Worm (Caenorhabditis elegans) whole organism, L1 larva: ENCODE results near the gene srt-50.
"Not testable (repeated sequence)": the region's sequence is repeated elsewhere in the genome, so short reads cannot be mapped to it uniquely, and the experiment has no call there.

ENCODE experiments used
- C04F5.9 ChIP-seq: sonication (generic microtip); optimal IDR thresholded peaks from 2 replicates; lab custom pipeline; 2016; ENCODE audit warnings: missing genetic modification characterization, missing compliant biosample characterization
- F16B12.6 ChIP-seq: fragments of 150-350 bp; optimal IDR thresholded peaks from 2 replicates; lab custom pipeline; 2014; ENCODE audit warnings: missing biosample characterization, missing genetic modification characterization
- aly-2 ChIP-seq: fragments of 150-350 bp; optimal IDR thresholded peaks from 2 replicates; lab custom pipeline; 2014; ENCODE audit warnings: missing biosample characterization, missing genetic modification characterization
- blmp-1 ChIP-seq: fragments of 150-350 bp; optimal IDR thresholded peaks from 2 replicates; lab custom pipeline; 2014; ENCODE audit warnings: missing biosample characterization, missing genetic modification characterization
- ceh-8 ChIP-seq: fragments of 200-800 bp; sonication (Bioruptor generic); optimal IDR thresholded peaks from 2 replicates; lab custom pipeline; 2018; ENCODE audit warnings: mild to moderate bottlenecking, missing genetic modification characterization, moderate library complexity, missing compliant biosample characterization
- ceh-88 ChIP-seq: fragments of 200-800 bp; sonication (Bioruptor generic); IDR thresholded peaks from 2 replicates; pipeline ENCODE4 v1.3.6; 2022; ENCODE audit warnings: missing genetic modification characterization, missing compliant biosample characterization
- ces-1 ChIP-seq: fragments of 150-350 bp; optimal IDR thresholded peaks from 2 replicates; lab custom pipeline; 2014; ENCODE audit warnings: missing biosample characterization, missing genetic modification reagents, missing genetic modification characterization
- dpl-1 ChIP-seq, 3 experiments: fragments of 150-350 bp in 2 of 3; sonication (generic microtip) in 1 of 3; optimal IDR thresholded peaks; 2 replicates each; lab custom pipeline; 2014 to 2017; ENCODE audit warnings: missing biosample characterization in 3 of 3, missing genetic modification characterization in 3 of 3, missing genetic modification reagents in 3 of 3
- ets-5 ChIP-seq: fragments of 200-800 bp; sonication (Bioruptor generic); IDR thresholded peaks from 2 replicates; pipeline ENCODE4 v1.3.6; 2022; ENCODE audit warnings: missing genetic modification characterization, missing compliant biosample characterization
- fkh-10 ChIP-seq: sonication (generic microtip); optimal IDR thresholded peaks from 2 replicates; lab custom pipeline; 2017; ENCODE audit warnings: missing biosample characterization, missing genetic modification reagents, missing genetic modification characterization
- fkh-8 ChIP-seq: sonication (generic microtip); optimal IDR thresholded peaks from 2 replicates; lab custom pipeline; 2016; ENCODE audit warnings: mild to moderate bottlenecking, missing genetic modification characterization, missing compliant biosample characterization
- hpl-2 ChIP-seq: fragments of 150-350 bp; optimal IDR thresholded peaks from 2 replicates; lab custom pipeline; 2014; ENCODE audit warnings: missing biosample characterization, missing genetic modification reagents, missing genetic modification characterization
- lin-14 ChIP-seq: fragments of 200-800 bp; sonication (Bioruptor generic); optimal IDR thresholded peaks from 2 replicates; lab custom pipeline; 2018; ENCODE audit warnings: mild to moderate bottlenecking, missing genetic modification characterization, moderate library complexity, missing compliant biosample characterization
- lin-35 ChIP-seq, 2 experiments: fragments of 150-350 bp; optimal IDR thresholded peaks; 2 replicates each; lab custom pipeline; 2014; ENCODE audit warnings: missing biosample characterization in 2 of 2, missing genetic modification characterization in 2 of 2, missing genetic modification reagents in 2 of 2
- lin-39 ChIP-seq: fragments of 150-350 bp; optimal IDR thresholded peaks from 2 replicates; lab custom pipeline; 2014; ENCODE audit warnings: missing biosample characterization, missing genetic modification reagents, missing genetic modification characterization
- mab-9 ChIP-seq: fragments of 200-800 bp; sonication (Bioruptor generic); IDR thresholded peaks from 2 replicates; pipeline ENCODE4 v1.3.6; 2022; ENCODE audit warnings: missing genetic modification reagents, missing genetic modification characterization, missing compliant biosample characterization
- nhr-71 ChIP-seq: sonication (generic microtip); optimal IDR thresholded peaks from 2 replicates; lab custom pipeline; 2016; ENCODE audit warnings: mild to moderate bottlenecking, missing genetic modification characterization, moderate library complexity, missing compliant biosample characterization
- nhr-84 ChIP-seq: sonication (generic microtip); optimal IDR thresholded peaks from 2 replicates; lab custom pipeline; 2017; ENCODE audit warnings: missing biosample characterization, missing genetic modification characterization
- nhr-90 ChIP-seq: sonication (generic microtip); optimal IDR thresholded peaks from 2 replicates; lab custom pipeline; 2016; ENCODE audit warnings: mild to moderate bottlenecking, missing genetic modification characterization, missing compliant biosample characterization; ENCODE audit not compliant: poor library complexity
- pax-3 ChIP-seq: fragments of 200-800 bp; sonication (Bioruptor generic); optimal IDR thresholded peaks from 2 replicates; lab custom pipeline; 2018; ENCODE audit warnings: mild to moderate bottlenecking, missing genetic modification characterization, moderate library complexity, missing compliant biosample characterization
- rnt-1 ChIP-seq: sonication (generic microtip); optimal IDR thresholded peaks from 2 replicates; lab custom pipeline; 2016; ENCODE audit warnings: mild to moderate bottlenecking, missing genetic modification characterization, moderate library complexity, missing compliant biosample characterization
- skn-1 ChIP-seq: fragments of 150-350 bp; optimal IDR thresholded peaks from 2 replicates; lab custom pipeline; 2014; ENCODE audit warnings: missing biosample characterization, missing genetic modification characterization
- snu-23 ChIP-seq: sonication (generic microtip); optimal IDR thresholded peaks from 2 replicates; lab custom pipeline; 2016; ENCODE audit warnings: missing genetic modification characterization, missing compliant biosample characterization
- sup-37 ChIP-seq: fragments of 200-800 bp; sonication (Bioruptor generic); optimal IDR thresholded peaks from 2 replicates; lab custom pipeline; 2018; ENCODE audit warnings: mild to moderate bottlenecking, missing genetic modification characterization, missing compliant biosample characterization
- swsn-7 ChIP-seq: sonication (generic microtip); optimal IDR thresholded peaks from 2 replicates; lab custom pipeline; 2016; ENCODE audit warnings: missing genetic modification characterization, missing compliant biosample characterization
- unc-62 ChIP-seq: fragments of 150-350 bp; optimal IDR thresholded peaks from 2 replicates; lab custom pipeline; 2014; ENCODE audit warnings: missing biosample characterization, missing genetic modification reagents, missing genetic modification characterization
- unc-98 ChIP-seq: fragments of 200-800 bp; sonication (Bioruptor generic); IDR thresholded peaks from 2 replicates; pipeline ENCODE4 v1.3.6; 2022; ENCODE audit warnings: missing genetic modification characterization, missing compliant biosample characterization
- ztf-4 ChIP-seq: fragments of 150-350 bp; optimal IDR thresholded peaks from 2 replicates; lab custom pipeline; 2014; ENCODE audit warnings: missing biosample characterization, missing genetic modification characterization

The srt-50 gene

DNA sequence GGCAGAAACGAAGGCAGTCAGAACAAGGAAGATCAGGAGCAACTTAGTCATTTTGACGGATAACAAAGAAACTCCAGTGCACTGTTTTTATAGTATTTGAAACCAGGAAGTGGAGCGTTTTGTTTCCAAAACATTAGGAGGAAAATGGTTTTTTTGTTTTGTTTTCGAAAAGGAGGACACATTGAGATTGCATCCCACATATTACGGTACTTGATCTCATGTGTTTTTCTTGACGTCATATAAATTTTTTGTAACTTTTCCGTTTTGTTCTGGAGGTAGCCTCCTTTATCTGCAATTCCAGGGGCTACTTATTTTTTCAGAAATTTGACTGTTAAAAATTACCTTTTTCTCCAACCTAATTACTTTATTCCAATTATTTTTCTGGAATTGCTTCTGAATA, 53.2 kb downstream of the srt-50 start, which contains the start of gene M199.9:
Gene M199.9, minus strand, starts transcription at position 101 of the 400 bp plus-strand sequence.
- no peak for TF ChIP-seq lin-35 (GFP tag; optimal IDR thresholded peaks at IDR 0.05; lab: Kevin White, UChicago)
- no peak for TF ChIP-seq rnt-1 (tag; lab: Kevin White, UChicago)
- no peak for TF ChIP-seq sup-37 (GFP tag; lab: Kevin White, UChicago)
- no peak for TF ChIP-seq ceh-88 (GFP tag; lab: Robert Waterston, UW)
- TF ChIP-seq nhr-84 (tag; lab: Kevin White, UChicago): no peak
- no peak for TF ChIP-seq hpl-2 (GFP tag; lab: Kevin White, UChicago)
- TF ChIP-seq ces-1 (GFP tag; lab: Kevin White, UChicago): no peak
- TF ChIP-seq F16B12.6: no peak
- TF ChIP-seq dpl-1 (GFP tag; optimal IDR thresholded peaks at IDR 0.05; lab: Kevin White, UChicago): no peak
- TF ChIP-seq ets-5 (GFP tag; lab: Robert Waterston, UW): no peak
- TF ChIP-seq ztf-4 (tag; lab: Kevin White, UChicago): no peak

DNA sequence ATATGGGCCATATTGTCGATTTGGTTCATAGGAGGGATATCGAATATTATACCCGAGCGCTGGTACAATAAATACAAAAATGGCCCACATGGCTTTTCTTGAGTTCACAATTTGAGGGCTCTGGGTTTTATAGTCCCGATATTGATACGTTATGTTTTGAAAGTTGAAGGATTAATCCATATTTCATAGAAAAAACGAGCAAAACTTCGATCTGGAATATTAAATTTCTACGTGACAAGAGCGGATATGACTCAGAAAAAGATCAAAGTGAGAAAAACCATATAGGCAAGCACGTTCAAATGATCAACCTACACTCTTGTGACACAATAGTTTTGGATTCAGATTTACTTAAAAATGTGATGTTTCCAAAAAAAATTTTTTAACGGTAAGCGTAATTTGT, 57.2 kb downstream of the srt-50 start, which contains the start of gene col-135:
Gene col-135, minus strand, starts transcription at position 101 of the 400 bp plus-strand sequence.
- no peak for TF ChIP-seq fkh-10 (GFP tag; lab: Kevin White, UChicago)
- TF ChIP-seq lin-14 (GFP tag; lab: Kevin White, UChicago): no peak
- TF ChIP-seq nhr-90 (tag; lab: Kevin White, UChicago): no peak
- no peak for TF ChIP-seq pax-3
- no peak for TF ChIP-seq C04F5.9 (tag; lab: Kevin White, UChicago)
- TF ChIP-seq rnt-1 (tag; lab: Kevin White, UChicago): no peak
- no peak for TF ChIP-seq blmp-1 (tag; lab: Kevin White, UChicago)
- TF ChIP-seq skn-1 (tag; lab: Kevin White, UChicago): no peak
- TF ChIP-seq mab-9: no peak
- TF ChIP-seq ces-1 (GFP tag; lab: Kevin White, UChicago): no peak
- TF ChIP-seq lin-35 (GFP tag; optimal IDR thresholded peaks at IDR 0.05; lab: Kevin White, UChicago): no peak
- no peak for TF ChIP-seq swsn-7 (tag; lab: Kevin White, UChicago)
- TF ChIP-seq fkh-8 (tag; lab: Kevin White, UChicago): no peak
- no peak for TF ChIP-seq ceh-8 (GFP tag; lab: Kevin White, UChicago)
- no peak for TF ChIP-seq hpl-2 (GFP tag; lab: Kevin White, UChicago)
- no peak for TF ChIP-seq aly-2 (tag; lab: Kevin White, UChicago)
- no peak for TF ChIP-seq snu-23 (GFP tag; lab: Kevin White, UChicago)
- TF ChIP-seq lin-39: no peak
- TF ChIP-seq unc-98 (GFP tag; lab: Robert Waterston, UW): no peak

DNA sequence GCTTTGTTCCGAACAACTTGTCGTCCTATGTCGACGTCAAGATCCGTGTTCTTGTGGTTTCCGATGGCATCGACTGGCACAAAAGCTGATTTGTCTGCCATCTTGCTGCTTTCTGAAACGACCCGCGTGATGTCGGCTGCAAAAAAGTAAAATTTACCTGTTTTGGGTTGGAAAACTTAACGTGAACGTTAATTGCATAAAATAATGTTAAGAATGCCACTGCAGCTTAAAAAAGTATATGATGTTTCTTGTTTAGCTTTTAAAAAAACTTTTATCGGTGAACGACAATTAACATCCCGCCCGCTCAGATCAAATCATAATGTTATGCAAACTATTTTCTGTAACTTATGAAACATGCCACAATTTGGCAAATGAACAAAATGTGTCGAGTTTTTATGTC, 59.4 kb downstream of the srt-50 start, which contains the start of gene M199.8:
Gene M199.8, minus strand, starts transcription at position 101 of the 400 bp plus-strand sequence.
- TF ChIP-seq unc-62 (GFP tag; lab: Kevin White, UChicago); dpl-1 (GFP tag; optimal IDR thresholded peaks at IDR 0.05; lab: Kevin White, UChicago); nhr-71 (tag; lab: Kevin White, UChicago): not testable (repeated sequence)
- TF ChIP-seq, all 84 proteins: peak for 0; not testable (repeated sequence) for 84
